Worm (Caenorhabditis elegans): ENCODE results near the gene lbp-2.

ce11 chrX:3262600-3262999, 2.2 kb downstream of the lbp-2 start, which contains the start of gene fbxb-71:
- TF ChIP-seq nhr-237 (tag; optimal IDR thresholded peaks at IDR 0.05) = no peak
- no peak for TF ChIP-seq elt-3 (tag; optimal IDR thresholded peaks at IDR 0.05)
- TF ChIP-seq ztf-4 (tag; optimal IDR thresholded peaks at IDR 0.05) = no peak
- no peak for TF ChIP-seq mab-5 (tag; optimal IDR thresholded peaks at IDR 0.05)
- TF ChIP-seq mbf-1 (tag; optimal IDR thresholded peaks at IDR 0.05) = no peak
- TF ChIP-seq ceh-82 (tag; optimal IDR thresholded peaks at IDR 0.05) = no peak
- TF ChIP-seq lsy-2 (tag; optimal IDR thresholded peaks at IDR 0.05) = no peak
- no peak for TF ChIP-seq ztf-11 (tag; optimal IDR thresholded peaks at IDR 0.05)

Data from whole organism, L2 larva.